Worm (Caenorhabditis elegans) whole organism, L4/young adult: ENCODE measurements around the gene syp-2.

Experiments
- W03F9.2 ChIP-seq: fragments of 150-350 bp; optimal IDR thresholded peaks from 2 replicates; lab custom pipeline; 2014; ENCODE audit warnings: missing biosample characterization, missing genetic modification characterization
- dao-5 ChIP-seq: sonication (generic microtip); optimal IDR thresholded peaks from 2 replicates; lab custom pipeline; 2016; ENCODE audit warnings: missing genotype, missing genetic modification characterization, moderate library complexity, missing compliant biosample characterization
- him-1 ChIP-seq: sonication (generic microtip); optimal IDR thresholded peaks from 2 replicates; lab custom pipeline; 2016; ENCODE audit warnings: missing genotype, missing genetic modification reagents, missing genetic modification characterization, missing compliant biosample characterization

DNA sequence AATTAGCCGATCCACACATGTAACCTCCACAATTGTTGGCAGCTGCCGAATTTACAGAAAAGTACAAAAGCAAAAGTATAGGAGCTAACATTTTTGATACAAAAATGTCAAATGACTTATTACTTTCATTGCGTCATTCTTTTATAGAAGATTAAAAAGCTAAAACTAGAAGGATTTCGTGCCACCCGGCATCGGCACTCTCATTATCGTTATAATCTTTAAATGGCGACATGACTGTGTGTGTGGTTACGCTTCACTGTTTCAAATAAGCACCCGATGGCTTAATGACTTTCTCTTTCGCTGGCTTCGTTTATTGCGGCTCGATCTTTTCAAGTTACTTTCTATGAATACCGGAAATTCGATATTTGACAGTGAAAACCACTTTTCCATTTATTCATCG, 2.5 kb upstream of the syp-2 start, which contains the start of gene grl-1:
- no peak for TF ChIP-seq him-1 (tag; lab: Kevin White, UChicago)
- TF ChIP-seq dao-5 (tag; lab: Kevin White, UChicago): no peak
- no peak for TF ChIP-seq W03F9.2
